Worm (Caenorhabditis elegans) whole organism, mixed stage, embryonic: ENCODE data around the gene dao-2.

Experiments used
- pha-4 ChIP-seq: fragments of 150-350 bp; optimal IDR thresholded peaks from 2 replicates; lab custom pipeline; 2018; ENCODE audit warnings: missing biosample characterization, missing genetic modification reagents, missing genetic modification characterization
- snpc-4 ChIP-seq: fragments of 150-350 bp; optimal IDR thresholded peaks from 2 replicates; lab custom pipeline; 2014; ENCODE audit warnings: missing biosample characterization, missing genetic modification characterization
- unc-62 ChIP-seq: fragments of 150-350 bp; optimal IDR thresholded peaks from 2 replicates; lab custom pipeline; 2014; ENCODE audit warnings: missing biosample characterization, missing genetic modification reagents, missing genetic modification characterization

DNA sequence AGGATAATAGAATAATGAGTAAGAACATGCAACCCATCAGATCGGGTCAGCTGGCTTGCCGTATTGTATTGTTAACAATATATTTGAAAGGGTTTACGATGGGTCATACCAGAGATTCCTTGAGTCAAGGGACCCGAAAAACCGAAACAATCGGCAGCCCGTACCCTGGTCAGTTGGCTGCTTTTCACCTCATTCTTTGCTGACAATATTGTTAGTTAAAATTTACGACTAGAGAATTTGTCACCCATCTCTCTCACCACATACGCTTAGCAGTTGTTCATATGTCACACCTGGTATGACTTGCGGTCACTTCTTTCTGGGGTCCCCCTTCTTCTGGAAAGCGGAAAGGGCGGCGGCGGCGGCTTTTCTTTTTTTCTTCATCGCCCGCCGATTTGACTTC is 18.3 kb downstream of the dao-2 start:
- TF ChIP-seq unc-62 (no peak), pha-4 (tag; lab: Kevin White, UChicago) (no peak), snpc-4 (tag; lab: Kevin White, UChicago) (no peak)
